Fruit fly (Drosophila melanogaster) whole organism, adult: ENCODE measurements around the gene CG1635.

ENCODE experiments used
- CG11617 ChIP-seq: fragments of 200-800 bp; sonication (Bioruptor generic); optimal IDR thresholded peaks from 2 replicates; lab custom pipeline; 2017; ENCODE audit warnings: mild to moderate bottlenecking, missing biosample characterization, missing genetic modification reagents, missing genetic modification characterization
- kay ChIP-seq: fragments of 200-800 bp; sonication (Bioruptor generic); peaks from one replicate; lab custom pipeline; 2016; ENCODE audit warnings: missing biosample characterization, missing genetic modification characterization, borderline replicate concordance
- toe ChIP-seq: fragments of 200-800 bp; sonication (Bioruptor generic); optimal IDR thresholded peaks from 2 replicates; lab custom pipeline; 2016; ENCODE audit warnings: missing biosample characterization, missing genetic modification characterization

dm6 chr3R:31558720-31559280, 29.7 kb upstream of the CG1635 start:
- TF ChIP-seq kay (GFP tag; lab: Kevin White, UChicago) (no peak), toe (GFP tag; lab: Kevin White, UChicago) (no peak), CG11617 (GFP tag; lab: Kevin White, UChicago) (no peak)
